Worm (Caenorhabditis elegans): ENCODE data around the gene F55A11.7.
A peak's percentile ranks its signal among the peaks of the same experiment; 100 is the strongest.

F55A11.7 gene

ce11 chrV:11770053-11770517, 17.2 kb downstream of the F55A11.7 start, which contains the start of gene F55A11.4 (continued):
- peak; percentile 4 for TF ChIP-seq snpc-1.1 (tag; optimal IDR thresholded peaks at IDR 0.05; ENCODE audit: insufficient read depth)
- no peak for TF ChIP-seq ztf-26 (tag; optimal IDR thresholded peaks at IDR 0.05)
- no peak for TF ChIP-seq ceh-27 (GFP tag; optimal IDR thresholded peaks at IDR 0.05)
- TF ChIP-seq Y53G8AR.9 (GFP tag; conservative IDR thresholded peaks at IDR 0.05) = no peak
- no peak for TF ChIP-seq nfyb-1 (GFP tag; IDR thresholded peaks at IDR 0.05)
- no peak for TF ChIP-seq T07F8.4 (tag; optimal IDR thresholded peaks at IDR 0.05)
- TF ChIP-seq K12H6.12 (tag; optimal IDR thresholded peaks at IDR 0.05) = no peak

- no peak for TF ChIP-seq him-1 (tag; optimal IDR thresholded peaks at IDR 0.05)
- TF ChIP-seq nhr-80 (tag; optimal IDR thresholded peaks at IDR 0.05) = no peak
- TF ChIP-seq Y79H2A.3 (GFP tag; conservative IDR thresholded peaks at IDR 0.05) = no peak
- TF ChIP-seq B0336.3 (GFP tag; IDR thresholded peaks at IDR 0.05) = no peak
- no peak for TF ChIP-seq nfyb-1 (GFP tag; IDR thresholded peaks at IDR 0.05)
- no peak for TF ChIP-seq akir-1 (GFP tag; optimal IDR thresholded peaks at IDR 0.05)
- TF ChIP-seq hrde-1 (tag; optimal IDR thresholded peaks at IDR 0.05; ENCODE audit: borderline replicate concordance) = no peak
- TF ChIP-seq aptf-2 (GFP tag; conservative IDR thresholded peaks at IDR 0.05) = no peak
- TF ChIP-seq F55B11.4 (tag; optimal IDR thresholded peaks at IDR 0.05; ENCODE audit: borderline replicate concordance, insufficient read depth) = no peak
- TF ChIP-seq snpc-4 (GFP tag; optimal IDR thresholded peaks at IDR 0.05) = no peak
- no peak for TF ChIP-seq snpc-4 (tag; optimal IDR thresholded peaks at IDR 0.05)
- TF ChIP-seq aptf-3 (GFP tag; IDR thresholded peaks at IDR 0.05) = no peak
- TF ChIP-seq madf-10 (tag; optimal IDR thresholded peaks at IDR 0.05) = no peak
- TF ChIP-seq rpc-1 (optimal IDR thresholded peaks at IDR 0.05) = no peak
- TF ChIP-seq rpc-1 (tag; optimal IDR thresholded peaks at IDR 0.05) = no peak
- no peak for TF ChIP-seq K11D2.4 (GFP tag; IDR thresholded peaks at IDR 0.05)
- no peak for TF ChIP-seq F57A8.1 (GFP tag; optimal IDR thresholded peaks at IDR 0.05)
- no peak for TF ChIP-seq hmg-1.2 (GFP tag; IDR thresholded peaks at IDR 0.05)
- no peak for TF ChIP-seq F49E8.2 (tag; optimal IDR thresholded peaks at IDR 0.05; ENCODE audit: insufficient read depth)
- no peak for TF ChIP-seq bed-2 (GFP tag; IDR thresholded peaks at IDR 0.05)
- no peak for TF ChIP-seq zim-3 (tag; optimal IDR thresholded peaks at IDR 0.05)
- TF ChIP-seq ceh-100 (GFP tag; IDR thresholded peaks at IDR 0.05) = no peak
Measured at ce11 chrV:11769646-11770045, 17.6 kb downstream of the F55A11.7 start.

ce11 chrV:11767028-11767427, 20.2 kb downstream of the F55A11.7 start, which contains the start of gene sel-11:
Gene sel-11 (plus strand): TSS chrV:11767328.
- TF ChIP-seq Y79H2A.3 (GFP tag; conservative IDR thresholded peaks at IDR 0.05) = no peak
- no peak for TF ChIP-seq egrh-3 (GFP tag; IDR thresholded peaks at IDR 0.05)
- TF ChIP-seq snpc-1.3 (tag; optimal IDR thresholded peaks at IDR 0.05; ENCODE audit: insufficient read depth) = no peak
- TF ChIP-seq K12H6.12 (tag; optimal IDR thresholded peaks at IDR 0.05) = no peak
- no peak for TF ChIP-seq lir-1 (GFP tag; conservative IDR thresholded peaks at IDR 0.05)
- no peak for TF ChIP-seq akir-1 (GFP tag; optimal IDR thresholded peaks at IDR 0.05)
- no peak for TF ChIP-seq Y56A3A.18 (GFP tag; IDR thresholded peaks at IDR 0.05)
- TF ChIP-seq dpff-1 (tag; optimal IDR thresholded peaks at IDR 0.05) = no peak
- no peak for TF ChIP-seq B0019.2 (GFP tag; conservative IDR thresholded peaks at IDR 0.05)
- TF ChIP-seq sdz-38 (tag; optimal IDR thresholded peaks at IDR 0.05) = no peak
